Worm (Caenorhabditis elegans): ENCODE data around the gene F25B3.4.

- TF ChIP-seq sea-1 (GFP tag; conservative IDR thresholded peaks at IDR 0.05), result no peak
- no peak for TF ChIP-seq ets-7 (tag; optimal IDR thresholded peaks at IDR 0.05)
- TF ChIP-seq tbx-11 (GFP tag; IDR thresholded peaks at IDR 0.05), result no peak
- TF ChIP-seq scrt-1 (GFP tag; IDR thresholded peaks at IDR 0.05), result no peak
- TF ChIP-seq B0310.2 (tag; optimal IDR thresholded peaks at IDR 0.05), result no peak
- no peak for TF ChIP-seq aly-1 (tag; optimal IDR thresholded peaks at IDR 0.05)
- no peak for TF ChIP-seq ama-1 (optimal IDR thresholded peaks at IDR 0.05)
- no peak for TF ChIP-seq hmg-4 (GFP tag; optimal IDR thresholded peaks at IDR 0.05)
Observed at ce11 chrV:9583323-9583644, 14.7 kb upstream of the F25B3.4 start, which contains the start of gene K09G1.1.

Data from whole organism, early embryonic.